Fruit fly (Drosophila melanogaster): ENCODE results near the gene RunxB.

DNA sequence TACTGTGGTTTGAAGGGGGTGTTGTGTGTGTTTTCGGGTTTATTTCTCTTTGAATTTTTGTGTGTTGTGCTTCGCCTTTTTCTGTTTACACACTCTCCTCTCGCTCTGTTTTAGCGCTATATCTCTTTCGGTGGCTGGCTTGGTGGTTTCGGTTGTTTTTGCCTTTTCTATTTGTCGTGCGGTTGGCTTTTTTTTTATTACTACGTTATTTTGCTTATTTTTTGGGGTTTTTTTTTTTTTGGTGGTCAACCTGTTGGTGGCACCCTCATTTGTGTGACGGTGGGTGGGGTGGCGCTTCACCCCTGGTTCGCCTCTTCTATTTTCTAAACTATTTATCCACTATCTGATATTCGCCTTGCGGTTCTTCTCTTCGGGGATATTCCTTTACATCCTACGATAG is 47.4 kb upstream of the RunxB start:
- peak; percentile 18 for TF ChIP-seq Hr4 (GFP tag; optimal IDR thresholded peaks at IDR 0.05)
- no peak for TF ChIP-seq Eip75B (GFP tag; optimal IDR thresholded peaks at IDR 0.05)
- no peak for TF ChIP-seq svp (GFP tag)
- TF ChIP-seq CG16779 (tag; optimal IDR thresholded peaks at IDR 0.05): no peak
- TF ChIP-seq Hr38 (GFP tag; optimal IDR thresholded peaks at IDR 0.05): no peak
- no peak for TF ChIP-seq Eip93F (GFP tag; optimal IDR thresholded peaks at IDR 0.05)
- TF ChIP-seq net (GFP tag; optimal IDR thresholded peaks at IDR 0.05): no peak
- TF ChIP-seq Met (GFP tag; optimal IDR thresholded peaks at IDR 0.05): no peak
